Fruit fly (Drosophila melanogaster) Kc167 (cell line): ENCODE measurements around the gene CG18179.

Experiments used
- Myc ChIP-seq: fragments of >200 bp; optimal IDR thresholded peaks from 2 replicates; lab custom pipeline; 2017; ENCODE audit warnings: missing external identifiers
- psq ChIP-seq: fragments of >200 bp; optimal IDR thresholded peaks from 2 replicates; lab custom pipeline; 2017; ENCODE audit warnings: missing external identifiers
- ttk ChIP-seq: sonication (Bioruptor generic); optimal IDR thresholded peaks from 2 replicates; lab custom pipeline; 2017; ENCODE audit warnings: missing external identifiers

DNA sequence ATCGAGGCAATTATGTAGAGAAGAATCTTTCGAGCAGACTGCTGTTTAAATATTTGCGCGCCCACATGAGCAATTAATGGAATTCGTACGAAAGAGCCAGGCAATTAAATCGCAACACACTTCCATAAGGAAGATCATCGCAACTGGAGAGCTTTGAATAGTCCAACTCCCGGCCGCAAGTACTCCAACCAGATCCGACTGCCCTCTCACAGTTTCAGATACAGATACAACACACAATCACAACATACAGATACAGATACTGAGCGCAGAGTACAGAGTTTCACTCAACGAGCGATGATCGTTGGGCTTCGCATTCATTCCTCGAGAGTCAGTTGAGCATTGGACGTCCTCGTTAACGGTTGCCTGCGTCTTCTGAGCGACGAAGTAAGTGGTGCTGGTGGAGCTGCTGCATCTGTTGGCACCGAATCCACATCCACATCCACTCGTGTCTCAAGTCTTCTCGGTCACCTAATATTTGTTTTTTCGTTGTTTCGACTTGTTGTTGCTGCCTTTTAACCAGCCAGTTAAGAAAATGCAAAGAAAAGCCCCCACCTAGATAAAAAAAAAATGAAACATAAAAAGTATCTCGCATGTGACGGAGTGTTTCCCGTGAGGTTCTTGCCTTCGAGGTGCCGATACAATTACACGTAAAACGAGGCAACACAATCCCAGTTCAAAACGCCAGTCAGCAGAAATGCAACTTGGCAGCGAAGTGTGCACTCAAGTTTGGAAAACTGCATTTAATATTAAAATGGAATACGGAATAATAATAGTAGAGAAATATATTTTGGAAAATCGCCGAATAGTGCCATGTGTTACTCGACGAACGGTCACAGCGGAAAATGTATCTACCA, 24.3 kb upstream of the CG18179 start, which contains the start of gene LanB2:
- TF ChIP-seq Myc (lab: Kevin White, UChicago) (no peak), ttk (lab: Kevin White, UChicago) (no peak), psq (lab: Kevin White, UChicago) (no peak)
